Fruit fly (Drosophila melanogaster) whole organism, larva: ENCODE data around the gene Mekk1.

Experiments used
- noc ChIP-seq: fragments of 200-800 bp; sonication (Bioruptor generic); optimal IDR thresholded peaks from 3 replicates; lab custom pipeline; 2019; ENCODE audit warnings: missing biosample characterization, mild to moderate bottlenecking, missing genetic modification characterization, moderate library complexity

Gene Mekk1

DNA sequence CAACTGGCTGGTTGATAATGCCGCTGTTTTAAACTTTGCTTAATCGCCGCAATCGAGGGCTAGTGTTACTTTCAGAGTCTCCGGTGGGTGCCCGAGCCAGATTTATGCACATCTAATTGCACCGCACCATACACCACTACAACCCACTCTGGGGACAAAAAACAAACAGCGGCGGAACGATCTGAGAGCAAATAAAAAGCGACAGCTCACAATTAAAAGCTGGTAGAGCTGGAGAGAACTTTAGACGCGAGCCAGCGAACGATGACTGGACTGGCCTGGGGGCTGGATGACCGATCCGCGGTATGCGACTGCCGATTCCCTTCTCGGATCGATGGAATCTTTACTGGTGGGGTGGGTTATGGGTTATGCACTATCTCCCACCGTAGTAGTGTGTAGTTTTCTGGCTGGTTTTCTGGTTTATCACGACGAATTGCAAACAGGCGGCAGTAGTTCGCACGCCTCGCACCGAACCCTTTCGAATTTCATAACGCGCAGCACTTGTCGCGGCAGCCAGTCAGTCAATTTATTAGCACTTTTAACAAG is 3.9 kb downstream of the Mekk1 start:
- no peak for TF ChIP-seq noc (tag; lab: Kevin White, UChicago)

DNA sequence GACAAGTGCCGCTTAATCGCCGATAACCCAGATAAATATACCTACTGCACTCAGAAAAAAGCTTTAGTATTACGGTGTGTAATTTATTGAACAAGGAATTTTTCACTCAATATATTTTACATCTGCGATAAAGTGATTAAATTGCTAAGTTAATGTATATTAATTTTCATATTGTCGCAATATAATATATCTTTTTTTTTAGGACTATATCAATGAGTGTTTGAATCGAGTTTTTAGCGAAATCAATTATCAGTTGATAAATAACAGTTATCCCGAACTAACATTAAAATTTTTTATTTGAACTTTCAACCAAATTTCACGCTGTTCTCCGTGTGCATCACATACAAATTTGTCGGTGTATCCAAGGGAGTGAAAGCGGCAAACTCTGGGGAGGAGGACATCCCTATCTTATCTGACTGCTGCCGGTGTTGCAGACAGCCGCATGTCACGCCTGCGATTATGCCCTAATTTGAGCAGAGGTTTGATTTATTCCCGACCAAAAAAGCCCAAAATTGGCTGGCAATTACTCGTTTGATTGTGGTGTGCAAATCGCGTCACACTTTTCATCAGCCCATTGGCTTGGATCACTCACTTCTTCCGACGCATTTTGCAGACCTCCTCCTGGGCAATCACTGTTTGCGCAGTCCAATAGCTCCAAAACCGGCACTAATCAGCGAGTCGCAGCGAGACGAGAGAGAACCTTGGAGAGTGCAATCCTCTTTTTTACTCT is 4.5 kb downstream of the Mekk1 start:
- no peak for TF ChIP-seq noc (tag; lab: Kevin White, UChicago)

DNA sequence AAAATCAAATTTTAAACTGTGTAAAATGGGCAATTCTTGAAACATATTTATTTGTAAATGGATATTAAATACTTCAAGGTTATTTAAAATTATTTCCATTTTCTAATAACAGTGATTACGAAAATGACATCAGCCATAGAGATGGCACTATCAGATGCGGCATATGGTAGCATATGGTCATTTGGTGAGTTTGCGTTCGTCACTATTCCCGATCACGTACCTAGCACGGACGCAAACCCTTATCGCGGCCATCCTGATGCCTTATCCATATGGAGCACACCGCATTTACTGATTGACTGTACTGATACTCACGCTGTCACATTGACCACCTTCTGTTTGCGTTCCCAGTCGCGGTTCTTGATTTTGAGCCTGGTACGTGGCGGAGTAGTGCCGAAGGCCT is 5.3 kb downstream of the Mekk1 start:
- TF ChIP-seq noc (tag; lab: Kevin White, UChicago): no peak

DNA sequence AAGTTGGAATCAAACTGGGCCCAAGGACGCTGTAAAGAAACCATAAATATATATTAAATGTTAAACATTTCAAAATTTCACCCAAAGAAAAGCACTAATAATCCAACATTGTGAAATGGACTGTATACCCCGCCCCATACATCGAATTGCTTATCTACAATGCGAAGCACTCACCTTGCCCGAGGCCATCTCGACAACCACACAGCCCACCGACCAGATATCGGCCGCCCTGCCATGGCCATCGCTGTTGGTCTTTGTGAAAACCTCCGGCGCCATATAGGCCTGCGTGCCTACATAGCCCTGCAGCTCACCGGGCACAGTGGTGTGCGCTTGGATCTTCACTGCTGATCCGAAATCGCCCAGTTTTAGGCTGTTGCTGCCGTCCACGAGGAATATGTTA is 9.8 kb downstream of the Mekk1 start:
- no peak for TF ChIP-seq noc (tag; lab: Kevin White, UChicago)

DNA sequence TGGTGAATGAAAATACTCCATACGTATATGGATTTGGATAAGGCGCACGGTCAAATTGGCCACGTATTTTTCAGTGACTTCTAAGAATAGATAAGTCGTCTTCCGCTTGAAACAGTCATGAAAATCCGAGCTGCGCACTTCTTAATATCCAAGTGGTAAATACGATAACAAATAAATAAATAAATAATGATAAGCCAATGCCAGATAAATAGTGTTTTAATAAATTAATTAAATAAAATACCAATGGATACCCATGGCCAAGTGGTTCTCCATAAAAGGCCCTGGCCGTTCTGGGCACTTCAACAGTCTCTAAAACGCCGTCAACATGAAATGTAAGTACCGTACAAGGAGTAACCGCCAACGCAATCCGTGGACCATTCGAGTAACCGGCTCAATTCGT is 11.0 kb downstream of the Mekk1 start, which contains the start of gene CG14302:
CG14302 (plus strand) TSS at position 301 of the 400 bp plus-strand sequence.
- TF ChIP-seq noc (tag; lab: Kevin White, UChicago): no peak

DNA sequence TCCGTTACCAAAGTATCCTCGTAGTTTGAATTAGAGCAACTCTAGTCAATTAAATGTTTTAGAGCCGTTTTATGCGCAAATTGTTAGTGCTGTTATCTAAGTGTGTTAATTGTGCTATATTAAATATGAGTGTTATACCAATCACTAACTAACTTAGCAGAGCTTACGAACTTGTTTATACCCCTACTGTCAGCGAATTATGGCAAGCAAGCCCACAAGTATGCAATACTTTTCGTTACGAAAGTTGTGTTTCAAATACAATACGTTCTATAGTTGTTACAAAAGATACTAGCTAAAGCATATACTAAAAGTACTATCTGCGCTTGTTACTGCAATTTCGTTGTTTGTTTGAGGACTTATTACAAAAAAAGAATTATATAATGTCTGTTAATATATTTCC is 12.2 kb downstream of the Mekk1 start:
- no peak for TF ChIP-seq noc (tag; lab: Kevin White, UChicago)

DNA sequence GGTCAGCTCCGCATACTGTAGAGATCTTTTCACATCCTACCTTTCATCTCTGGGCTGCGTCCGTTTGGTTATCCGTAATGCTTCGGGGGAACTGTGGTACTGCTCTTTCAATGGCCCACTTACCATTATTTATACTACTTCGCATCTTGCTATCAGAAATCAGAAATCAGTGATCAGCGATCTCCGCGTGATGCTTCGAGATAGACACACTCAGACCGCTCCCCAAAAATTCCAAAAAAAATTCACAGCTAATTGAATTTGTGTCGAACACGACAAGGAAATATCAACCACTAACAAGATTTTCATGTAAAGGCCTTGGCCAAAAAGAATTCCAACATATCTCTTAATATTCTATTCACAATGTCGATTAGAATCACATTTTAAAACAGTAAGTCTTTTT is 15.0 kb downstream of the Mekk1 start, which contains the start of gene CG7715:
CG7715 (minus strand) TSS at position 101 of the 400 bp plus-strand sequence.
- TF ChIP-seq noc (tag; lab: Kevin White, UChicago): no peak

DNA sequence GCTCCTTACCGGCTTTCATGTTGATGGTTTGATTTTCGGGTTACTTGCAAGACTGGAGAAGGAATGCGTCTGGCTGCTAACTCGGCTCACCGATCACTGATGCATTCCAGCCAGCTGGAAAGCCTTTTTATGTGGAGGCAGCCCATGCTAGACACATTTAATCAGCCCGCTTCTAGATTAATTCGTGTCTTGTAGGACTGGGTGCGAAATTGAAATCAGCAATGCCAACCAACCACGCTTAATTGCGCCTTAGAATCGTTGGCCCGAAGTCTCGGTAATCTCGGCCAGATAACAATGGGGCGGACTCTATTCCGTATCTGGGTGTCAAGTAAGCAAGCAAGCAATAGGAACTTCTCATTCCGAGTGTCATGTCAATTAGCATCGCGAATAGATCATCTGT is 17.1 kb downstream of the Mekk1 start, which contains the start of gene CG7714:
CG7714 (minus strand) TSS at position 101 of the 400 bp plus-strand sequence.
- no peak for TF ChIP-seq noc (tag; lab: Kevin White, UChicago)

DNA sequence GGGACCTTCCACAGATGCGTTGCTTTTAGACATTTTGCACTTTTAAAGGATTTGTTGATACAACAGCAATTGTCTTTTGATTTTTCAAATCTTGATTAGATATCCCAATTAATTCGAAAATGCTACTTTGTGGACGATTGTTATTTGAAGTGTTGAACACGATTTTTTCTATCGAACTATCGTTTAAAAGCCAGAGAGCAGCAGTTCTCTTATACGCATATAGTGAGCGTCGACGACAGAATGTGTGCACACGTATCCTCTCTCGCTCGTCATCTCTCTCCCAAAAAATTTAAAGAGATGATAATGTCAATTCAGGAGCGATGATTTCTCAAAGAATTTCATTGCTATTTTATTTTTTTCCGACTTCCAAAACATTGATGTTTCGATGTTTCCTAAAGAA is 20.9 kb downstream of the Mekk1 start, which contains the start of gene CG34283:
CG34283 (minus strand) TSS at position 101 of the 400 bp plus-strand sequence.
- TF ChIP-seq noc (tag; lab: Kevin White, UChicago): no peak

DNA sequence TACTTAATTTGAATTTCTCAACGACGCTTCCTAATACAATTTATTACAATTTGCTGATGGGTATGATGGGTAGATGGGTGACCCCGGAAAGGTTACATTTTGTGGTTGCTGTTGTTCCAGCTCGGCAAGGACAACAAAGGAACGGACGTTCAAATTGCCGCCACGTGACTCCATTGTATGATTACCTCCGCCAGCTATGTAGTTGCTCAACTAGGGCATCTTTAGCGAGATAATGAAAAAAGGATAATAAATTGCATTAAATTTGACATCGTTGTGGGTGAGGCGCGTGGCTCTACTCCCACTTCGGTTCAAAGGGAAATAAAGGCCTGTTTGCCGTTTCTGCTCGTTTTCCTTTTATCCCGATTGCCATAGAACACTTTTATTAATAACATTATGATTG is 22.0 kb downstream of the Mekk1 start:
- no peak for TF ChIP-seq noc (tag; lab: Kevin White, UChicago)

DNA sequence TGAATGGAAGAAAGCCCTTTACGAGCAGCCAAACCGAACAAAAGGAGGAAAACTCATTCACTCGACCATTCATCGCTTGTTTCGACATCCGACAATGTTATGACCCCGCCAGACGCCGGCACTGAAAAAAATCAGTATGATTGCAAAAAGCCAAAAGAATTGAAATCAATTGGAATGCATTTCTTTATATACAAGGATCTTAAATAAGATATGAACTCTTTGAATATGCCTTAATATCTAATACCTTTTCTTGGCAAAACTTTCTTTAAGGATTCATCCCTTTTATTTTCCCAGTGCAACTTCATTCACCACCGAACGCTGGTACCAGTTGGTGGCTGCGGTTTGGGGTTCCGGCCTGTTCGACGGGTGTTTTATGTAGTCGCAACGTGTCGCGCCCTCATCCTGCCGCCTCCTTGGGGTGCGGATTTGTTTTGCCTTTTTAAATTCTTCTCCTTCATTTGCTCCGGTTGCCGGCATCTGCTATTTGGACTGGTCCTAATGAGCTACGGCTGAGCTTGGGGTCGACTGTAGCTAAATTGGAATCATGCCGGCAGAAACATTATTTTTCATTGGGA is 23.5 kb downstream of the Mekk1 start:
- TF ChIP-seq noc (tag; lab: Kevin White, UChicago): peak; percentile 45

DNA sequence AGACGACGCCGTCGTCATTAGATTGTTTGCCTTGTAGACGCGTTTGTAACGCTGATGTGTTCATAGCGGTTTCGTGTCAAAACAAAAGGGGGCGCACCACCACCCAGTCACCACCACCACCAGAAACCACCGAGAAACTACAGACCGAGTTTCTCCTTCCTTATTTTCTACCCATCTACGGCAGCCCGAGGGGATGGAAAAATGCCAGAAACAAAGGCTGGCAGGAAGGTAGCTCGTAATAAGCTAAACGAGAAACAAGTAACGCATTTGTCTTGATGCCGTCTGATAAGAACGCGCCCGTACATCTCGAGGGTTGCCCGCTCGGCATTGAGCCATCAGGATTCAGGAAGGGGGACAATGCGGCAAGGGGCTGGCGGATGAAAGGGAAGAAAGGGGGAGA is 35.9 kb downstream of the Mekk1 start:
- TF ChIP-seq noc (tag; lab: Kevin White, UChicago): no peak

DNA sequence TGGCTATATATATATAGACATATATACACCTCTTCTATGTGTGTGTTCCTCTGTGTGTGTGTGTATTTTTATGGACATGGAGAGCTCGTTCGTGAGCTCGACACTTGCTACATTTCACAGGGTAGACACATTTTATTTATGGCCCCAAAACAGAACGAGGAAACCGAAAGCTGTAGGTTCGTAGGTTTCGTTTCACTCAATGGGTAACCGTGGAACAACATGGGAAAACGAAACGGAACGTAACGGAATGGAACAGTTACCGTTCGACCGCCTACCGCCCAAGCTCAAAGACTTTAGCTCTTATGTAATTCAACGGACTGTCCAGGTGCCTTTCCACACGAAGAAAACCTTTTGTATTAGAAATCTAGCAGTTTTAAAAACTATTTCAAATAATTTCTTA is 37.1 kb downstream of the Mekk1 start:
- no peak for TF ChIP-seq noc (tag; lab: Kevin White, UChicago)

DNA sequence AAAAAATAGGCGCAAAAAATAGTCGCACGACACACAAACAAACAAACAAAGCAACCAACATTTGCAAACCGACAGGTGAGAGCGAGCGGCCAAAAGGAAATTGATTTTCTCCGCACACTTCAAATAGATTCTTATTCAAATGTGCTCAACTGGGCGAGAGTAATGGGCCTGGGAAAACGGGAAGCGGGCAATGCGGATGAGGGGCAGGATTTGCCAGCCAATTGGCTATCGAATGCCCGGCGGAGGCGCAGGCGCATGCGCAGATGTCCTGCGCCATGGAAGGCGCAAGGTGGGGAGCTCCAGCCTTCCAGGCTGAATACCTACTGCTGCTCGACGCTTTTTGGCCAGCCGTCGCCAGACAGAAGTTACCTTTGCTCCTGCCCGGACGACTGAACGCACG is 38.2 kb downstream of the Mekk1 start, which contains the start of the genes ChAT and VAChT:
ChAT (plus strand) TSS at position 352 of the 400 bp plus-strand sequence.
VAChT (plus strand) TSS at position 352 of the 400 bp plus-strand sequence.
- no peak for TF ChIP-seq noc (tag; lab: Kevin White, UChicago)

DNA sequence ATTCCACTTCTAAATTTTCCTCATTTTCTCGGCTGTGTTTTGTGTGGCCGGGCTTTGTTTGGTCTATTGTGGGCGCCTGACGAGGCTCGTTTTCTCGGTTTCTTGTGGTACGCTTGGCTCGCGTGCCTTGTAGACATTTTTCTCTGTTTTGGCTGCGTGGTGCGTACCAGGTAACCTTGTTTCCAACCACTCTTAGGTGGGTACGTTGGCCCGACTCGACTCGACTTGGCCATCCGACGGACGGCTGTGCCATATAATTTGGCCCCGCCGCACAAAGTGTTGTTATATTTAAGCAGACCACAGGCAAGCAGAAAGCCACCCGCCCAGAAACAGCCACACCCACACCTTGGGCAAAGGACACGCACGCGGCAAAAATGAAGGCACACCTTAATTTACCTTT is 39.9 kb downstream of the Mekk1 start:
- TF ChIP-seq noc (tag; lab: Kevin White, UChicago): no peak

DNA sequence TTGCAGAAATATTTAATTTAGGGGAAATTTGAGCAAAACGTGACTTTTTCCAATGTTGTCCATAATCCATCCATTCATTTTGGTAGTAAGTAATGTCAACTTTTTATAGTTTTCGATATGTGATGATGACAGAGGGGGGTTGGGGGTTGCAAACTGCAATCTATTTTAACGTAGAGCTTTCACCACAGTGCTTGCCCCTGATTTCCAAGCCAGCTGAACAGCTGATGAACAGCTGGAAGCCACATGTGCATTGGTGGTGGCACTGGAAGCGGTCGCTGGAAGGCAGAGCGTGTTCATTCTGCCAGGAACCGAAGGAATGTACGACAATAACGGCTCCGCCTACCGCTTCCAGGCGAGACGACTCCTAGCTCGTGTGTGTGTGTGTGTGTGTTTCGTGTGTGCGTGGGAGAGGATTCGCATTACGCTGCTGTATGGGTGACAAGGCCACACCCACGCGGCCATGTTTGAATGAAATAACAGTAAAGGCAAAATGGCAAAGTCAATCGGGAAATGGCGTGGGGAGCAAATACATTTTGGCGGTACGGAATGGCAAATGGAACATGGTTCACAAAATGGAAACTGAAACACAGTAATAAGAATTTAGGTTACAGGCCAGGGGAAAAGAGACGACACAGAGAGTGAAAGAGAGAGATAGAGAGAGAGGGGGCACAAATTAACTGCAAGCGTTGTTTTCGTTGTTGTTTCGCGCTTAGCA is 44.4 kb downstream of the Mekk1 start:
- no peak for TF ChIP-seq noc (tag; lab: Kevin White, UChicago)
